Worm (Caenorhabditis elegans) whole organism, L4/young adult: ENCODE results near the gene cki-1.

Experiments
- dao-5 ChIP-seq: sonication (generic microtip); optimal IDR thresholded peaks from 2 replicates; lab custom pipeline; 2016; ENCODE audit warnings: missing genotype, missing genetic modification characterization, moderate library complexity, missing compliant biosample characterization
- him-1 ChIP-seq: sonication (generic microtip); optimal IDR thresholded peaks from 2 replicates; lab custom pipeline; 2016; ENCODE audit warnings: missing genotype, missing genetic modification reagents, missing genetic modification characterization, missing compliant biosample characterization

ce11 chrII:7808153-7808552 is 2.9 kb upstream of the cki-1 start:
- TF ChIP-seq him-1 (tag; lab: Kevin White, UChicago) (no peak), dao-5 (tag; lab: Kevin White, UChicago) (no peak)
